Worm (Caenorhabditis elegans) whole organism, mixed stage, embryonic: ENCODE data around the gene tmem-24.

ENCODE experiments used
- M03D4.4 ChIP-seq: sonication (generic microtip); optimal IDR thresholded peaks from 2 replicates; lab custom pipeline; 2017; ENCODE audit warnings: mild to moderate bottlenecking, missing genetic modification characterization, missing compliant biosample characterization
- bed-3 ChIP-seq: fragments of 200-800 bp; sonication (Bioruptor generic); optimal IDR thresholded peaks from 3 replicates; lab custom pipeline; 2018; ENCODE audit warnings: mild to moderate bottlenecking, missing genetic modification characterization, moderate library complexity, missing compliant biosample characterization
- blmp-1 ChIP-seq: fragments of 150-350 bp; optimal IDR thresholded peaks from 2 replicates; lab custom pipeline; 2014; ENCODE audit warnings: missing biosample characterization, missing genetic modification characterization
- ceh-39 ChIP-seq: fragments of 150-350 bp; optimal IDR thresholded peaks from 2 replicates; lab custom pipeline; 2014; ENCODE audit warnings: missing biosample characterization, missing genetic modification characterization
- ceh-43 ChIP-seq: fragments of 200-800 bp; sonication (Bioruptor generic); optimal IDR thresholded peaks from 2 replicates; lab custom pipeline; 2018; ENCODE audit warnings: mild to moderate bottlenecking, missing genetic modification characterization, moderate library complexity, missing compliant biosample characterization
- ceh-83 ChIP-seq: fragments of 200-800 bp; sonication (Bioruptor generic); optimal IDR thresholded peaks from 2 replicates; lab custom pipeline; 2018; ENCODE audit warnings: mild to moderate bottlenecking, missing genetic modification characterization, missing compliant biosample characterization
- ces-1 ChIP-seq: fragments of 150-350 bp; optimal IDR thresholded peaks from 2 replicates; lab custom pipeline; 2014; ENCODE audit warnings: missing biosample characterization, missing genetic modification reagents, missing genetic modification characterization
- cnd-1 ChIP-seq: fragments of 200-800 bp; sonication (Bioruptor generic); optimal IDR thresholded peaks from 2 replicates; lab custom pipeline; 2018; ENCODE audit warnings: mild to moderate bottlenecking, missing genetic modification characterization, missing compliant biosample characterization
- drap-1 ChIP-seq: fragments of 200-800 bp; sonication (Bioruptor generic); optimal IDR thresholded peaks from 3 replicates; lab custom pipeline; 2018; ENCODE audit warnings: mild to moderate bottlenecking, missing genetic modification characterization, missing compliant biosample characterization
- elt-1 ChIP-seq: sonication (generic microtip); optimal IDR thresholded peaks from 2 replicates; lab custom pipeline; 2017; ENCODE audit warnings: missing genetic modification characterization, mild to moderate bottlenecking, missing compliant biosample characterization, antibody characterized with exemption, moderate library complexity, borderline replicate concordance; ENCODE audit not compliant: insufficient read depth
- elt-3 ChIP-seq: fragments of 150-350 bp; optimal IDR thresholded peaks from 2 replicates; lab custom pipeline; 2014; ENCODE audit warnings: missing biosample characterization, missing genetic modification characterization
- flh-1 ChIP-seq: fragments of 200-800 bp; sonication (Bioruptor generic); optimal IDR thresholded peaks from 2 replicates; lab custom pipeline; 2018; ENCODE audit warnings: mild to moderate bottlenecking, missing genetic modification characterization, moderate library complexity, missing compliant biosample characterization
- hlh-1 ChIP-seq: fragments of 150-350 bp; optimal IDR thresholded peaks from 2 replicates; lab custom pipeline; 2014; ENCODE audit warnings: missing biosample characterization, missing genetic modification reagents, missing genetic modification characterization
- lin-13 ChIP-seq: fragments of 150-350 bp; optimal IDR thresholded peaks from 2 replicates; lab custom pipeline; 2014; ENCODE audit warnings: missing biosample characterization, missing genetic modification characterization
- lin-32 ChIP-seq: fragments of 200-800 bp; sonication (Bioruptor generic); optimal IDR thresholded peaks from 2 replicates; lab custom pipeline; 2018; ENCODE audit warnings: mild to moderate bottlenecking, missing genetic modification characterization, missing compliant biosample characterization
- lsy-2 ChIP-seq: fragments of 150-350 bp; optimal IDR thresholded peaks from 2 replicates; lab custom pipeline; 2014; ENCODE audit warnings: missing biosample characterization, missing genetic modification characterization
- mab-5 ChIP-seq: fragments of 150-350 bp; optimal IDR thresholded peaks from 2 replicates; lab custom pipeline; 2014; ENCODE audit warnings: missing biosample characterization, missing genetic modification characterization
- mep-1 ChIP-seq: fragments of 150-350 bp; optimal IDR thresholded peaks from 2 replicates; lab custom pipeline; 2017; ENCODE audit warnings: missing biosample characterization, missing genetic modification reagents, missing genetic modification characterization, inconsistent platforms
- nhr-12 ChIP-seq: fragments of 150-350 bp; optimal IDR thresholded peaks from 2 replicates; lab custom pipeline; 2014; ENCODE audit warnings: missing biosample characterization, missing genetic modification characterization
- nhr-237 ChIP-seq: fragments of 150-350 bp; optimal IDR thresholded peaks from 2 replicates; lab custom pipeline; 2014; ENCODE audit warnings: missing biosample characterization, missing genetic modification characterization
- nhr-76 ChIP-seq: sonication (generic microtip); optimal IDR thresholded peaks from 2 replicates; lab custom pipeline; 2017; ENCODE audit warnings: missing biosample characterization, missing genetic modification characterization
- pha-4 ChIP-seq: fragments of 150-350 bp; optimal IDR thresholded peaks from 2 replicates; lab custom pipeline; 2018; ENCODE audit warnings: missing biosample characterization, missing genetic modification reagents, missing genetic modification characterization
- sem-2 ChIP-seq: fragments of 200-800 bp; sonication (Bioruptor generic); optimal IDR thresholded peaks from 2 replicates; lab custom pipeline; 2018; ENCODE audit warnings: mild to moderate bottlenecking, missing genetic modification characterization, missing compliant biosample characterization
- snpc-4 ChIP-seq: fragments of 150-350 bp; optimal IDR thresholded peaks from 2 replicates; lab custom pipeline; 2014; ENCODE audit warnings: missing biosample characterization, missing genetic modification characterization
- sptf-1 ChIP-seq: sonication (generic microtip); optimal IDR thresholded peaks from 2 replicates; lab custom pipeline; 2017; ENCODE audit warnings: mild to moderate bottlenecking, missing genetic modification characterization, moderate library complexity, missing compliant biosample characterization
- tbx-8 ChIP-seq: fragments of 200-800 bp; sonication (Bioruptor generic); optimal IDR thresholded peaks from 2 replicates; lab custom pipeline; 2018; ENCODE audit warnings: mild to moderate bottlenecking, missing genetic modification characterization, moderate library complexity, missing compliant biosample characterization
- unc-120 ChIP-seq: sonication (generic microtip); optimal IDR thresholded peaks from 2 replicates; lab custom pipeline; 2017; ENCODE audit warnings: missing genetic modification characterization, missing compliant biosample characterization; ENCODE audit not compliant: poor library complexity, severe bottlenecking
- unc-39 ChIP-seq: fragments of 150-350 bp; optimal IDR thresholded peaks from 2 replicates; lab custom pipeline; 2014; ENCODE audit warnings: missing biosample characterization, missing genetic modification characterization
- unc-62 ChIP-seq: fragments of 150-350 bp; optimal IDR thresholded peaks from 2 replicates; lab custom pipeline; 2014; ENCODE audit warnings: missing biosample characterization, missing genetic modification reagents, missing genetic modification characterization
- zip-8 ChIP-seq: fragments of 150-350 bp; optimal IDR thresholded peaks from 2 replicates; lab custom pipeline; 2014; ENCODE audit warnings: missing biosample characterization, missing genetic modification characterization
- ztf-11 ChIP-seq: fragments of 150-350 bp; optimal IDR thresholded peaks from 2 replicates; lab custom pipeline; 2014; ENCODE audit warnings: missing biosample characterization, missing genetic modification characterization

tmem-24 gene

DNA sequence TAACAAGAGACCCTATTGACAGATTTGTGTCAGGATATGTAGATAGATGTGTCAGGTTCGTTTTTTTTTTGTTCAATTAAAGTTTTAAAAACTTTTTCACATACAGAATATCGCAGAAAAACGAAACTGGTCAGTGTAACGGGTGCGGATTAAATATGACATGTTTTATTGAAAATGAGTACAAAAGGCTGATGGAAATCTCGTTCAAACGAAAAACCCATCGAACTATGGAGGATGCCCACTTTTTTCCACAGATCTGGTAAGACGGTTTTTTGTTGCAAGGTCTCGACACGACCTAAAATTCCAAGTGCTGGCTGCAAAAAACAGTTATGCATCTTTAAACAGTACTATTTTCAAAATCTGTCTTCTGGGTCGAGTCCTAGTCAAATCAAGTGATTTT lies 14.6 kb downstream of the tmem-24 start:
- no peak for TF ChIP-seq nhr-12 (tag; lab: Kevin White, UChicago)
- TF ChIP-seq sem-2 (GFP tag; lab: Kevin White, UChicago), result no peak
- TF ChIP-seq flh-1 (GFP tag; lab: Kevin White, UChicago), result no peak
- TF ChIP-seq cnd-1, result no peak
- TF ChIP-seq hlh-1 (tag; lab: Kevin White, UChicago), result no peak
- no peak for TF ChIP-seq M03D4.4 (tag; lab: Kevin White, UChicago)
- no peak for TF ChIP-seq unc-39 (tag; lab: Kevin White, UChicago)
- TF ChIP-seq zip-8 (tag; lab: Kevin White, UChicago), result no peak
- no peak for TF ChIP-seq drap-1 (GFP tag; lab: Kevin White, UChicago)
- no peak for TF ChIP-seq ztf-11 (tag; lab: Kevin White, UChicago)
- no peak for TF ChIP-seq ces-1 (GFP tag; lab: Kevin White, UChicago)
- TF ChIP-seq unc-62, result no peak
- TF ChIP-seq lin-13 (tag; lab: Kevin White, UChicago), result no peak
- no peak for TF ChIP-seq lin-32 (GFP tag; lab: Kevin White, UChicago)

DNA sequence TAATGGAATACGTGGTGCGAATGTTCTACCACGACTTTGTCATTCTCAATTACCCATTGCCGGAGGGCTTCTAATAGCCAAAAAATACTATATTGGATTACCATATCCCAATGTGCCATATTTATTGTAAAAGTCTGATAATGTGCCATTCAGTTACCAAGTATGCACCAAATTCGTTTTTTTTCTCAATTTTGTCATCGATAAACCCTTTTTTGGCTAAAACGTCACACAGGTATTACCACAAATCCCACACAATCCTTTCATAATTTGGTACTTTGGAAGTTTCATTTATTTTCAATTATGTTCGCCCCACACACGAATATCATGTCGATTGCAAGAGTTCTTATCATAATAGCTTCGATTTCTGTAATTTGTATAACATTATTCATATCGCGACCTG lies 16.7 kb downstream of the tmem-24 start, which contains the start of gene vep-2:
TSS of gene vep-2 (plus strand) at position 301 of the 400 bp plus-strand sequence.
- no peak for TF ChIP-seq ces-1 (GFP tag; lab: Kevin White, UChicago)
- no peak for TF ChIP-seq ceh-39 (tag; lab: Kevin White, UChicago)
- no peak for TF ChIP-seq bed-3 (GFP tag; lab: Kevin White, UChicago)
- no peak for TF ChIP-seq zip-8 (tag; lab: Kevin White, UChicago)

DNA sequence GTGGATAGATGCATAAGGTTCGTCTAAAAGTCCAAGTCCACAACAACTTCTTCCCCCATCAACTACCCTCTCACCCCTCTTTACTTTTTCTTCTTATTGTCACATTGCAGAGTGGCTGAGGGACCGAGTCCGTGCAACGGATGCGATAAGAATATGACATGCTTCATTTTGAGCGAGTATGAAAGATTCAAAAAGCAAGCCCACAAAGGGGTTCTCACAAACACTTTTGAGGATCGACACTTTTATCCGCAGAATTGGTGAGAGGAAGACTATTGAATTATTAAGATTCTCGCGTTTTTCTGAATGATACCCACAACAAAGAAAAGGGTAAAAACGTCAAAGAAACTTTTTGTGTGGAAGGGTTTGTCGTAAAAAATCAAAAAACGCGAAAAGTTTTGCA lies 19.1 kb downstream of the tmem-24 start:
- no peak for TF ChIP-seq zip-8 (tag; lab: Kevin White, UChicago)
- no peak for TF ChIP-seq mep-1 (tag; lab: Kevin White, UChicago)
- TF ChIP-seq unc-62, result no peak
- TF ChIP-seq ceh-83, result no peak
- TF ChIP-seq nhr-12 (tag; lab: Kevin White, UChicago), result no peak

DNA sequence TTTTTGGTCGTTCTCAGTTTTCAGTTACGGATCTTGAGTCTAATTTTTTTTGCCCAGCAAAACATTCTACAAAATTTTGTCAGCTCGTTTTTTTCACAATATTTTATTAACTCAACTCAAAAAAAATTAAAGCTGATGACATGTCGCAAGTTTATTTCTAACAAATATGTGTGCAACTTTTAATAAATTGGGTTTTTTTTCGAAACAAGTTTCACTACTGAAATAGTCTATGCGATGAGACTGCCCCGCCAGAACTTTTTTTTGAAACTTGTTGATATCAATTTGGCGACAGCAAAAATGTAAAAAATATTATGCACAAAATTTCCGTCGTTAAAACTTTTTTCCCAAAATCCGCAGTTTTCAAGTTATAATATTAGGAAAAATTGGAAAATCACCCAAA lies 21.5 kb downstream of the tmem-24 start, which contains the start of gene C18B2.2:
TSS of gene C18B2.2 (plus strand) at position 301 of the 400 bp plus-strand sequence.
- TF ChIP-seq lin-13 (tag; lab: Kevin White, UChicago) (no peak), nhr-76 (no peak), unc-39 (tag; lab: Kevin White, UChicago) (no peak), nhr-237 (tag; lab: Kevin White, UChicago) (no peak), elt-3 (tag; lab: Kevin White, UChicago) (no peak), mep-1 (tag; lab: Kevin White, UChicago) (no peak), unc-120 (tag; lab: Kevin White, UChicago) (no peak), ces-1 (GFP tag; lab: Kevin White, UChicago) (no peak), flh-1 (GFP tag; lab: Kevin White, UChicago) (no peak), elt-1 (tag; lab: Kevin White, UChicago) (no peak), drap-1 (GFP tag; lab: Kevin White, UChicago) (no peak), mab-5 (tag; lab: Kevin White, UChicago) (no peak), nhr-12 (tag; lab: Kevin White, UChicago) (no peak), blmp-1 (tag; lab: Kevin White, UChicago) (no peak), tbx-8 (no peak), cnd-1 (no peak), ceh-43 (GFP tag; lab: Kevin White, UChicago) (no peak), sem-2 (GFP tag; lab: Kevin White, UChicago) (no peak), snpc-4 (tag; lab: Kevin White, UChicago) (no peak), sptf-1 (tag; lab: Kevin White, UChicago) (no peak)

DNA sequence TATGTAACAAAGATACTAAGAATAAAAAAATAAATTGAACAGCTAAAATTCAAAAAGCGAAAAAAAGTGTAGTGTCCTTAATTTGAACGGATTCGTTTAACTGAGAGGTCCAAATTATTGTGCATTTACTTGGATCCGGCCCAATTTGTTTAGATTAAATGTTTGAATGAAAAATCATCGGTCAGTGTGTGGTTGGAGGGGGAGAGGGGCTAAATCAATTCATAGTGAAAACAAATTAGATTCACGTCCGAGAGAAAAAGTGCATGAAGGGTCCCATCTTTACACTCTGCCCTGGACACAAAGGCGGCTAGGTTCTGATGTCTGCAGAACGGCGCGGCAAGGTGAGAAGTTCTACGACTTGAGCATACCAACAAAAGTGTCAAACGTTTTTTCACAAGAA lies 25.9 kb downstream of the tmem-24 start:
- TF ChIP-seq sptf-1 (tag; lab: Kevin White, UChicago), result no peak
- TF ChIP-seq ces-1 (GFP tag; lab: Kevin White, UChicago), result peak; percentile 92
- no peak for TF ChIP-seq pha-4 (tag; lab: Kevin White, UChicago)
- TF ChIP-seq lsy-2 (tag; lab: Kevin White, UChicago), result no peak
